Worm (Caenorhabditis elegans) whole organism, L1 larva: ENCODE results near the gene ZK637.14.

Source experiments
- C34B4.2 ChIP-seq: sonication (generic microtip); optimal IDR thresholded peaks from 2 replicates; lab custom pipeline; 2017; ENCODE audit warnings: mild to moderate bottlenecking, missing genetic modification characterization, missing compliant biosample characterization
- aly-2 ChIP-seq: fragments of 150-350 bp; optimal IDR thresholded peaks from 2 replicates; lab custom pipeline; 2014; ENCODE audit warnings: missing biosample characterization, missing genetic modification characterization
- ama-1 ChIP-seq: fragments of 150-350 bp; optimal IDR thresholded peaks from 2 replicates; lab custom pipeline; 2014
- ceh-82 ChIP-seq, 3 experiments: fragments of 150-350 bp in 1 of 3; sonication (generic microtip) in 2 of 3; optimal IDR thresholded peaks; 2 replicates each; lab custom pipeline; 2014 to 2017; ENCODE audit warnings: missing biosample characterization in 3 of 3, missing genetic modification characterization in 3 of 3
- ceh-90 ChIP-seq: sonication (generic microtip); optimal IDR thresholded peaks from 2 replicates; lab custom pipeline; 2016; ENCODE audit warnings: missing genetic modification characterization, missing compliant biosample characterization
- lin-13 ChIP-seq: fragments of 150-350 bp; optimal IDR thresholded peaks from 2 replicates; lab custom pipeline; 2014; ENCODE audit warnings: missing biosample characterization, missing genetic modification reagents, missing genetic modification characterization
- mep-1 ChIP-seq: fragments of 150-350 bp; optimal IDR thresholded peaks from 2 replicates; lab custom pipeline; 2014; ENCODE audit warnings: missing biosample characterization, missing genetic modification characterization
- nhr-11 ChIP-seq: fragments of 150-350 bp; optimal IDR thresholded peaks from 2 replicates; lab custom pipeline; 2014; ENCODE audit warnings: missing biosample characterization, missing genetic modification characterization
- snpc-4 ChIP-seq: fragments of 150-350 bp; optimal IDR thresholded peaks from 2 replicates; lab custom pipeline; 2014; ENCODE audit warnings: missing biosample characterization, missing genetic modification characterization
- sox-4 ChIP-seq: sonication (generic microtip); optimal IDR thresholded peaks from 2 replicates; lab custom pipeline; 2016; ENCODE audit warnings: missing genetic modification characterization, missing compliant biosample characterization
- zag-1 ChIP-seq: fragments of 150-350 bp; optimal IDR thresholded peaks from 2 replicates; lab custom pipeline; 2014; ENCODE audit warnings: missing biosample characterization, missing genetic modification characterization
- ztf-4 ChIP-seq: fragments of 150-350 bp; optimal IDR thresholded peaks from 2 replicates; lab custom pipeline; 2014; ENCODE audit warnings: missing biosample characterization, missing genetic modification characterization

DNA sequence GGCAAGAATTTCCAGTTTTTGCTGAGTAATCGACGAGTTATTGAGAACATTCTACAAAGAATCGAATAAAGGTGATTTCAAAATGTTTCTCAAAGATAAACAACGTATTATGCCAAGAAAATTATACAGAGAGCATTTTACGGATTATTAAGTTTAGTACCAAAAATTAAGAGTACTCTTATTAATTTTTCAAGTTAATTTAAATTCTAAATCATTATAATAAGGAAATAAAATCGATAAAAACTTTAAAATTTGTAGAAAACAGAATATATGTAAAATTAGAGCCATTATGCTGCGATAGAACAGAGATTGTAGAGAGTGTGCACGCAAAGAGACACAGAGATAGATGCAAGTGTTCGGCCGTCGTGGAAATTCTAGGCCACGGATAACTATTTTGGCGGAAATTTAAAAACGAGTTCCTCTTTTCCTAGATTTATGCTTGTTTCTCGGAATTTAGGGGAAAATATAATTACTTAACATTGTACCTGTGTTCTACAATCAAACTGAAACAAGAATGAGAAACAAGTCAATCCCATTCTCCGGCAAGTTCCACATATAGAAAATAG lies 38.4 kb downstream of the ZK637.14 start, which contains the start of gene F44E2.9:
- TF ChIP-seq ceh-82 (tag; optimal IDR thresholded peaks at IDR 0.05; lab: Kevin White, UChicago): peak; percentile 13 to 75 (median 43)
- no peak for TF ChIP-seq ama-1
- TF ChIP-seq sox-4: no peak
- TF ChIP-seq zag-1 (tag; lab: Kevin White, UChicago): no peak
- peak; percentile 65 for TF ChIP-seq mep-1 (tag; lab: Kevin White, UChicago)
- no peak for TF ChIP-seq C34B4.2 (tag; lab: Kevin White, UChicago)
- TF ChIP-seq aly-2 (tag; lab: Kevin White, UChicago): no peak
- no peak for TF ChIP-seq ztf-4 (tag; lab: Kevin White, UChicago)
- no peak for TF ChIP-seq nhr-11 (tag; lab: Kevin White, UChicago)
- TF ChIP-seq lin-13 (GFP tag; lab: Kevin White, UChicago): peak; percentile 26
- TF ChIP-seq ceh-90: peak; percentile 88
- peak; percentile 22 for TF ChIP-seq snpc-4
